Worm (Caenorhabditis elegans) whole organism, L4 larva: Measurements from ENCODE around the gene F54F2.9.

Source experiments
- F37D6.2 ChIP-seq: sonication (generic microtip); optimal IDR thresholded peaks from 2 replicates; lab custom pipeline; 2016; ENCODE audit warnings: mild to moderate bottlenecking, missing genetic modification characterization, missing compliant biosample characterization
- F44E2.7 ChIP-seq: fragments of 200-800 bp; sonication (Bioruptor generic); IDR thresholded peaks from 2 replicates; pipeline ENCODE4 v2.1.2; 2022; ENCODE audit warnings: missing genetic modification characterization, missing compliant biosample characterization
- F49E8.2 ChIP-seq: sonication (generic microtip); optimal IDR thresholded peaks from 2 replicates; lab custom pipeline; 2016; ENCODE audit warnings: missing compliant biosample characterization, mild to moderate bottlenecking, missing genetic modification characterization, borderline replicate concordance
- R02D3.7 ChIP-seq: fragments of 150-350 bp; sonication (generic microtip); optimal IDR thresholded peaks from 3 replicates; lab custom pipeline; 2014; ENCODE audit warnings: missing biosample characterization, missing genetic modification characterization
- T20F7.1 ChIP-seq: fragments of 200-800 bp; sonication (Bioruptor generic); optimal IDR thresholded peaks from 2 replicates; lab custom pipeline; 2018; ENCODE audit warnings: mild to moderate bottlenecking, missing genetic modification characterization, missing compliant biosample characterization
- T26A8.4 ChIP-seq: fragments of 200-800 bp; sonication (Bioruptor generic); IDR thresholded peaks from 2 replicates; pipeline ENCODE4 v1.3.6; 2022; ENCODE audit warnings: missing genetic modification characterization, missing compliant biosample characterization
- ZK546.5 ChIP-seq, 2 experiments: sonication (generic microtip); optimal IDR thresholded peaks; 2 replicates each; lab custom pipeline; 2017; ENCODE audit warnings: missing biosample characterization in 2 of 2, missing genetic modification characterization in 2 of 2
- aha-1 ChIP-seq: fragments of 150-350 bp; peaks from one replicate; lab custom pipeline; 2014; ENCODE audit warnings: missing biosample characterization, missing genetic modification characterization
- ama-1 ChIP-seq: fragments of 150-350 bp; optimal IDR thresholded peaks from 2 replicates; lab custom pipeline; 2014; ENCODE audit warnings: inconsistent platforms, mixed read lengths
- arid-1 ChIP-seq: fragments of 200-800 bp; sonication (Bioruptor generic); conservative IDR thresholded peaks from 2 replicates; pipeline ENCODE4 v1.3.6; 2022; ENCODE audit warnings: missing genetic modification reagents, missing genetic modification characterization, missing compliant biosample characterization
- ceh-20 ChIP-seq: fragments of 200-800 bp; sonication (Bioruptor generic); IDR thresholded peaks from 2 replicates; pipeline ENCODE4 v1.3.6; 2022; ENCODE audit warnings: missing genetic modification reagents, missing genetic modification characterization, missing compliant biosample characterization
- ceh-28 ChIP-seq: fragments of 150-350 bp; optimal IDR thresholded peaks from 2 replicates; lab custom pipeline; 2014; ENCODE audit warnings: missing biosample characterization, missing genetic modification reagents, missing genetic modification characterization
- ceh-32 ChIP-seq: sonication (generic microtip); optimal IDR thresholded peaks from 2 replicates; lab custom pipeline; 2016; ENCODE audit warnings: mild to moderate bottlenecking, missing genetic modification characterization, missing compliant biosample characterization; ENCODE audit not compliant: poor library complexity
- ceh-44 ChIP-seq: fragments of 200-800 bp; sonication (Bioruptor generic); IDR thresholded peaks from 2 replicates; pipeline ENCODE4 v1.3.6; 2022; ENCODE audit warnings: missing genetic modification reagents, missing genetic modification characterization, missing compliant biosample characterization
- ceh-82 ChIP-seq: sonication (generic microtip); optimal IDR thresholded peaks from 2 replicates; lab custom pipeline; 2017; ENCODE audit warnings: missing biosample characterization, missing genetic modification characterization
- ctbp-1 ChIP-seq: fragments of 200-800 bp; sonication (Bioruptor generic); IDR thresholded peaks from 2 replicates; pipeline ENCODE4 v1.3.6; 2022; ENCODE audit warnings: missing genetic modification reagents, missing genetic modification characterization, missing compliant biosample characterization
- daf-16 ChIP-seq, 3 experiments: sonication (generic microtip); optimal IDR thresholded peaks; 2 replicates each; lab custom pipeline; 2016 to 2017; ENCODE audit warnings: missing genetic modification characterization in 3 of 3, missing genetic modification reagents in 3 of 3, mild to moderate bottlenecking in 2 of 3, missing compliant biosample characterization in 2 of 3, missing biosample characterization in 1 of 3, moderate library complexity in 1 of 3
- dmd-8 ChIP-seq: fragments of 200-800 bp; sonication (Bioruptor generic); IDR thresholded peaks from 2 replicates; pipeline ENCODE4 v1.3.6; 2022; ENCODE audit warnings: missing genetic modification characterization, missing compliant biosample characterization
- dmd-9 ChIP-seq: fragments of 200-800 bp; sonication (Bioruptor generic); IDR thresholded peaks from 2 replicates; pipeline ENCODE4 v1.3.6; 2022; ENCODE audit warnings: missing genetic modification reagents, missing genetic modification characterization, missing compliant biosample characterization
- egl-27 ChIP-seq: sonication (generic microtip); optimal IDR thresholded peaks from 3 replicates; lab custom pipeline; 2017; ENCODE audit warnings: missing biosample characterization, missing genetic modification reagents, missing genetic modification characterization
- egl-43 ChIP-seq: fragments of 200-800 bp; sonication (Bioruptor generic); IDR thresholded peaks from 2 replicates; pipeline ENCODE4 v1.3.6; 2022; ENCODE audit warnings: missing genetic modification reagents, missing genetic modification characterization, missing compliant biosample characterization
- fkh-10 ChIP-seq: fragments of 150-350 bp; optimal IDR thresholded peaks from 2 replicates; lab custom pipeline; 2014; ENCODE audit warnings: missing biosample characterization, missing genetic modification reagents, missing genetic modification characterization
- hlh-11 ChIP-seq: fragments of 200-800 bp; sonication (Bioruptor generic); optimal IDR thresholded peaks from 2 replicates; lab custom pipeline; 2018; ENCODE audit warnings: mild to moderate bottlenecking, missing genetic modification characterization, missing compliant biosample characterization
- lin-1 ChIP-seq: fragments of 200-800 bp; sonication (Bioruptor generic); IDR thresholded peaks from 2 replicates; pipeline ENCODE4 v1.3.6; 2022; ENCODE audit warnings: missing genetic modification reagents, missing genetic modification characterization, missing compliant biosample characterization
- lin-15B ChIP-seq: fragments of 150-350 bp; sonication (generic microtip); optimal IDR thresholded peaks from 3 replicates; lab custom pipeline; 2014; ENCODE audit warnings: missing biosample characterization, missing genetic modification characterization
- lin-38 ChIP-seq: fragments of 200-800 bp; sonication (Bioruptor generic); IDR thresholded peaks from 2 replicates; pipeline ENCODE4 v1.3.6; 2022; ENCODE audit warnings: missing genetic modification reagents, missing genetic modification characterization, missing compliant biosample characterization
- lir-3 ChIP-seq: sonication (generic microtip); optimal IDR thresholded peaks from 2 replicates; lab custom pipeline; 2016; ENCODE audit warnings: mild to moderate bottlenecking, missing genetic modification characterization, missing compliant biosample characterization
- madf-5 ChIP-seq, 2 experiments: fragments of 200-800 bp; sonication (Bioruptor generic); IDR thresholded peaks; 2 replicates each; pipeline ENCODE4 v1.3.6; 2022; ENCODE audit warnings: missing compliant biosample characterization in 2 of 2, missing genetic modification characterization in 2 of 2
- madf-9 ChIP-seq: fragments of 200-800 bp; sonication (Bioruptor generic); conservative IDR thresholded peaks from 2 replicates; pipeline ENCODE4 v1.3.6; 2022; ENCODE audit warnings: missing genetic modification reagents, missing genetic modification characterization, missing compliant biosample characterization
- mxl-3 ChIP-seq: fragments of 200-800 bp; sonication (Bioruptor generic); optimal IDR thresholded peaks from 2 replicates; lab custom pipeline; 2018; ENCODE audit warnings: mild to moderate bottlenecking, missing genetic modification characterization, missing compliant biosample characterization
- nhr-10 ChIP-seq: fragments of 150-350 bp; optimal IDR thresholded peaks from 2 replicates; lab custom pipeline; 2014; ENCODE audit warnings: missing biosample characterization, missing genetic modification characterization
- nhr-11 ChIP-seq: fragments of 150-350 bp; optimal IDR thresholded peaks from 2 replicates; lab custom pipeline; 2014; ENCODE audit warnings: missing biosample characterization, missing genetic modification characterization
- nhr-111 ChIP-seq: fragments of 200-800 bp; sonication (Bioruptor generic); optimal IDR thresholded peaks from 2 replicates; lab custom pipeline; 2018; ENCODE audit warnings: mild to moderate bottlenecking, missing genetic modification characterization, missing compliant biosample characterization
- nhr-25 ChIP-seq: sonication (generic microtip); optimal IDR thresholded peaks from 2 replicates; lab custom pipeline; 2017; ENCODE audit warnings: missing genetic modification characterization, mild to moderate bottlenecking, missing compliant biosample characterization, antibody characterized with exemption, moderate library complexity, borderline replicate concordance; ENCODE audit not compliant: insufficient read depth
- nhr-41 ChIP-seq: fragments of 200-800 bp; sonication (Bioruptor generic); IDR thresholded peaks from 2 replicates; pipeline ENCODE4 v1.3.6; 2022; ENCODE audit warnings: missing genetic modification reagents, missing genetic modification characterization, missing compliant biosample characterization
- pha-4 ChIP-seq, 2 experiments: fragments of 150-350 bp in 1 of 2; fragments of 200-800 bp in 1 of 2; sonication (Bioruptor generic) in 1 of 2; IDR thresholded peaks in 1 of 2; optimal IDR thresholded peaks in 1 of 2; 2 replicates each; pipeline versions ENCODE4 v1.3.6 to Lab custom; 2014 to 2022; ENCODE audit warnings: missing genetic modification characterization in 2 of 2, missing genetic modification reagents in 2 of 2, missing biosample characterization in 1 of 2, missing compliant biosample characterization in 1 of 2
- pqm-1 ChIP-seq: sonication (generic microtip); optimal IDR thresholded peaks from 2 replicates; lab custom pipeline; 2017; ENCODE audit warnings: missing biosample characterization, missing genetic modification characterization
- saeg-2 ChIP-seq: fragments of 200-800 bp; sonication (Bioruptor generic); IDR thresholded peaks from 2 replicates; pipeline ENCODE4 v1.3.6; 2022; ENCODE audit warnings: missing genetic modification reagents, missing genetic modification characterization, missing compliant biosample characterization
- sdz-12 ChIP-seq: fragments of 200-800 bp; sonication (Bioruptor generic); optimal IDR thresholded peaks from 2 replicates; lab custom pipeline; 2018; ENCODE audit warnings: mild to moderate bottlenecking, missing genetic modification characterization, missing compliant biosample characterization
- spr-1 ChIP-seq: sonication (generic microtip); optimal IDR thresholded peaks from 2 replicates; lab custom pipeline; 2016; ENCODE audit warnings: mild to moderate bottlenecking, missing genetic modification characterization, missing compliant biosample characterization
- spr-3 ChIP-seq: fragments of 200-800 bp; sonication (Bioruptor generic); optimal IDR thresholded peaks from 2 replicates; lab custom pipeline; 2018; ENCODE audit warnings: mild to moderate bottlenecking, missing genetic modification characterization, missing compliant biosample characterization
- tra-1 ChIP-seq: fragments of 200-800 bp; sonication (Bioruptor generic); IDR thresholded peaks from 2 replicates; pipeline ENCODE4 v1.3.6; 2022; ENCODE audit warnings: missing genetic modification reagents, missing genetic modification characterization, missing compliant biosample characterization
- unc-130 ChIP-seq: sonication (generic microtip); optimal IDR thresholded peaks from 2 replicates; lab custom pipeline; 2016; ENCODE audit warnings: missing genetic modification reagents, missing genetic modification characterization, missing compliant biosample characterization
- unc-62 ChIP-seq, 3 experiments: fragments of 150-350 bp in 1 of 3; sonication (generic microtip); optimal IDR thresholded peaks in 2 of 3; peaks in 1 of 3; 1 replicate in 1 of 3; 2 replicates in 2 of 3; lab custom pipeline; 2014 to 2017; ENCODE audit warnings: missing biosample characterization in 3 of 3, missing genetic modification characterization in 3 of 3, missing genetic modification reagents in 3 of 3, missing genotype in 1 of 3
- vab-7 ChIP-seq: fragments of 200-800 bp; sonication (Bioruptor generic); IDR thresholded peaks from 2 replicates; pipeline ENCODE4 v1.3.6; 2022; ENCODE audit warnings: missing genetic modification reagents, missing genetic modification characterization, missing compliant biosample characterization
- zag-1 ChIP-seq: fragments of 150-350 bp; optimal IDR thresholded peaks from 2 replicates; lab custom pipeline; 2014; ENCODE audit warnings: missing biosample characterization, missing genetic modification characterization
- zip-2 ChIP-seq: fragments of 150-350 bp; optimal IDR thresholded peaks from 2 replicates; lab custom pipeline; 2014; ENCODE audit warnings: missing biosample characterization, missing genetic modification characterization

F54F2.9 gene

ce11 chrIII:8827128-8827527 lies at the start of gene F54F2.9:
Gene F54F2.9, minus strand, starts transcription at chrIII:8827228.
- TF ChIP-seq ceh-44 (no peak), F49E8.2 (tag; lab: Kevin White, UChicago) (no peak), F44E2.7 (GFP tag; lab: Robert Waterston, UW) (no peak), unc-62 (GFP tag; optimal IDR thresholded peaks at IDR 0.05 in 1 of 2; lab: Kevin White, UChicago) (no peak), unc-62 (tag; optimal IDR thresholded peaks at IDR 0.05; lab: Kevin White, UChicago) (no peak), zip-2 (tag; lab: Kevin White, UChicago) (no peak), dmd-9 (GFP tag; lab: Robert Waterston, UW) (no peak), ceh-82 (tag; lab: Kevin White, UChicago) (no peak), nhr-41 (GFP tag; lab: Robert Waterston, UW) (no peak), nhr-111 (GFP tag; lab: Kevin White, UChicago) (no peak), F37D6.2 (tag; lab: Kevin White, UChicago) (no peak), lir-3 (tag; lab: Kevin White, UChicago) (no peak), vab-7 (GFP tag; lab: Robert Waterston, UW) (no peak), zag-1 (tag; lab: Kevin White, UChicago) (no peak), lin-15B (no peak), fkh-10 (no peak), nhr-10 (tag; lab: Kevin White, UChicago) (no peak), spr-1 (no peak), ceh-20 (GFP tag; lab: Robert Waterston, UW) (no peak)

DNA sequence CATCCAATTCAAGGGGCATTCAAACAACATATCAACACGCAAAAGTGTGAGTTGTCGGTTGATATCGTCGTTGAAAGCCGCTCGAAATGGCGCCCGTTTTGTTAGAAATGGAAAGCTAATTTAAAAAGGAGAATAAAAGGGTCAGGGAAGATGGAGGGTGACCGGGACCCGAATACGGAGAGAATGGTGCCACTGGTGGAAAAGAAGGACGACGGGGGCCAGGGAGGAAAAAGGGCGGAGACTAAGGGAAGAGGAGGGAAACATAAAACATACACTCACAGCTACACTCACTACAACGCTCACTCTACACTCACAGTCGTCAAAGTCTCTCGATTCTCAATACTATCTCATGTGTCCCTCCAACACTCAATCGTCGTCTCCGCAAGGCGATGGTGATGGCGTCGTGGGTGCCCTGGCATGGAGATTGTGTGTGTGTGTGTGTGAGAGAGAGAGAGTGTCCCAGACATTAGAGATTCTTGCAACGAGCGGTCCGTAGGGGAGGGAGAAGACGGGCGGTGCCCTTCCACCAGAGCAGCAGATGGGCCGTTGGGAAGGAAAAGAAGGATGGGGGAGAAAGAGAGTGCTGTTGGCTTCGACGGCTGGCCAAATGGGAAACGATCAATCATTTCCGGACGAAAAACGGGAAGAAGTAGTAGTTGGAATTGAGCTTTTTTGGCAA lies 47.1 kb upstream of the F54F2.9 start:
- TF ChIP-seq nhr-10 (tag; lab: Kevin White, UChicago) (no peak), daf-16 (GFP tag; optimal IDR thresholded peaks at IDR 0.05; lab: Kevin White, UChicago) (peak in 1 of 2 experiments; percentile 62), daf-16 (tag; optimal IDR thresholded peaks at IDR 0.05; lab: Kevin White, UChicago) (no peak), ceh-32 (tag; lab: Kevin White, UChicago) (no peak), unc-130 (GFP tag; lab: Kevin White, UChicago) (no peak), T26A8.4 (peak; percentile 36; the same call in 1 of the 2 replicates), arid-1 (GFP tag; lab: Robert Waterston, UW) (no peak), dmd-8 (no peak), ama-1 (lab: Kevin White, UChicago) (peak; percentile 94), lin-38 (GFP tag; lab: Robert Waterston, UW) (0 out of 2 replicates have a peak, but pooled peaks have one; percentile 49), ceh-28 (no peak), madf-5 (GFP tag; IDR thresholded peaks at IDR 0.05; lab: Robert Waterston, UW) (no peak), lin-1 (GFP tag; lab: Robert Waterston, UW) (no peak), mxl-3 (GFP tag; lab: Kevin White, UChicago) (peak; percentile 43), nhr-25 (tag; lab: Kevin White, UChicago) (peak; percentile 12), hlh-11 (tag; lab: Kevin White, UChicago) (peak; percentile 82), egl-43 (no peak), R02D3.7 (no peak), pqm-1 (tag; lab: Kevin White, UChicago) (no peak), egl-27 (tag; lab: Kevin White, UChicago) (no peak), unc-62 (GFP tag; optimal IDR thresholded peaks at IDR 0.05 in 1 of 2; lab: Kevin White, UChicago) (peak in 1 of 2 experiments; percentile 80), unc-62 (tag; optimal IDR thresholded peaks at IDR 0.05; lab: Kevin White, UChicago) (peak; percentile 9), T20F7.1 (no peak), tra-1 (0 out of 2 replicates have a peak, but pooled peaks have one; percentile 5), spr-3 (GFP tag; lab: Kevin White, UChicago) (no peak), aha-1 (tag; lab: Kevin White, UChicago) (peak; percentile 98), ceh-20 (GFP tag; lab: Robert Waterston, UW) (peak; percentile 63; the same call in 1 of the 2 replicates), madf-9 (GFP tag; lab: Robert Waterston, UW) (no peak), sdz-12 (no peak), saeg-2 (GFP tag; lab: Robert Waterston, UW) (no peak), ctbp-1 (peak; percentile 89; the same call in 1 of the 2 replicates), nhr-11 (peak; percentile 87), ZK546.5 (tag; optimal IDR thresholded peaks at IDR 0.05; lab: Kevin White, UChicago) (no peak), pha-4 (GFP tag; IDR thresholded peaks at IDR 0.05; lab: Robert Waterston, UW) (no peak), pha-4 (tag; optimal IDR thresholded peaks at IDR 0.05; lab: Kevin White, UChicago) (no peak)
